Fruit fly (Drosophila melanogaster): ENCODE measurements around the gene Gyc88E.

The Gyc88E gene

DNA sequence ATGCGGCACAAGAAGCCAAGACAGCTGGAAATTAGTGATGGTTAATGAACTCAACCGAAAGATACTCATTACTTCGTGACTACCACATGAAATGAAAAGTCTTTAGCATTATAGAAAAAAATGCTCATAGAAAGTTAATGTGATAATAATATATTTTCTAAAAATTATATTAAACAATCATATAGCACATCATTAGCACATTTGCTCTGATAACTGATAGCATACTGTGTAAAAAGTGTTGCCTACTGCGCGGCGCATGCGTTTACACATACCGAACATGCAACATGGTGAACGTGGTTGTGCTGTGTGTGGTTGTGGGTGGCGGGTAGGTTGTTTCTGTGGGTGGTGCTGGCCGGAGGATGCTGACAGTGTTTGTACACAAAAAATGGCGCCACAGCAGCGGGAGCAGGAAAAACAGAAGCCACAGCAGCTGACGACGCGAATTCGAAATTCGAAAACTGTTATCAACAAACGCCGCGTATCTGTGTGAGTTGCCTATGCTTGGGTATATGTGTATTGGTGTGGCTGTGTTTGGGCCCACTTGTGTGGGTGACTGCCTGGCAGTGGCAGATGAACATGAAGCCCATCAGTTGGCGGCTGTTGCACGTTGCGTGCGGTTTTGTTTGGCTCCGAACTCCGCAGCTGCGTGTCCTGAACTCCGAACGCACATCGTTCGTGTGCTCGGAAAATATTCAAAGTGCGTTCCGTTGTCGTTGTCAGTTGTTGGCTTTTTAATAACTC lies at the start of gene Gyc88E:
TSS of gene Gyc88E (plus strand) at position 604 of the 741 bp plus-strand sequence.
- TF ChIP-seq CG4496 (GFP tag; IDR thresholded peaks at IDR 0.05) = peak; percentile 61; the same call in 1 of the 3 replicates
- TF ChIP-seq D1 (tag; optimal IDR thresholded peaks at IDR 0.05) = no peak
- TF ChIP-seq Ets98B (GFP tag; IDR thresholded peaks at IDR 0.05) = peak; percentile 32; the same call in 1 of the 2 replicates

DNA sequence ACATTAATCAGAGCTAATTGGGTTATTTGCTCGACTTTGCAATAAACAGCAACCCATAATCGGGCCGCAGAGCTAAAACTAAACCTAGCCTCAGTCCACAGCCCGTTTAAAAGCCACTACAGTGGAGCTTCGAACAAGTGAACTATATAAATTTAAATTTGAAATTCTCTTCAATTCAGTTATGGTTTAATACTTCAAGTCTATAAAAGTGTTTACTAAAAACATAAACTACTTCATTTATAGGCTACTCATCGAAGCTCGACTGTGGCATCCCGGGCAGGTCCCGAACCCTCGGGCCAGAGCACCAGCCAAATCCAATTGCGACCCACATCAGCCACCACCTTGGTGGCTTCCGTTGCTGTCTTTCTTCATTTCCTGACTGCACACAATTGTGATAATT lies 40.0 kb upstream of the Gyc88E start:
- TF ChIP-seq CG12605 (GFP tag; IDR thresholded peaks at IDR 0.05) (no peak), CG14655 (GFP tag; optimal IDR thresholded peaks at IDR 0.05) (peak; percentile 38), CG13204 (GFP tag; optimal IDR thresholded peaks at IDR 0.05) (no peak), CG8301 (tag; optimal IDR thresholded peaks at IDR 0.05) (peak; percentile 48), CG9948 (tag; optimal IDR thresholded peaks at IDR 0.05) (no peak), CG32121 (GFP tag; IDR thresholded peaks at IDR 0.05) (0 out of 2 replicates have a peak, but pooled peaks have one; percentile 27), Snoo (tag; optimal IDR thresholded peaks at IDR 0.05) (no peak), fd96Ca (GFP tag; IDR thresholded peaks at IDR 0.05) (0 out of 3 replicates have a peak, but pooled peaks have one; percentile 36), EcR (GFP tag; optimal IDR thresholded peaks at IDR 0.05) (no peak), CG4496 (GFP tag; IDR thresholded peaks at IDR 0.05) (peak; percentile 58; the same call in 2 of the 3 replicates), CG8159 (tag; optimal IDR thresholded peaks at IDR 0.05) (peak; percentile 27), CG15710 (tag; optimal IDR thresholded peaks at IDR 0.05) (peak; percentile 13), Ets98B (GFP tag; IDR thresholded peaks at IDR 0.05) (peak; percentile 56), Pif1A (GFP tag; optimal IDR thresholded peaks at IDR 0.05) (peak; percentile 17), D1 (tag; optimal IDR thresholded peaks at IDR 0.05) (no peak), Pif1B (GFP tag; optimal IDR thresholded peaks at IDR 0.05) (no peak), CG34367 (tag; optimal IDR thresholded peaks at IDR 0.05) (no peak), gl (tag; optimal IDR thresholded peaks at IDR 0.05) (no peak), CG10348 (GFP tag; IDR thresholded peaks at IDR 0.05) (no peak), CG17806 (tag; optimal IDR thresholded peaks at IDR 0.05) (no peak), rn (GFP tag; IDR thresholded peaks at IDR 0.05) (0 out of 2 replicates have a peak, but pooled peaks have one; percentile 16)

DNA sequence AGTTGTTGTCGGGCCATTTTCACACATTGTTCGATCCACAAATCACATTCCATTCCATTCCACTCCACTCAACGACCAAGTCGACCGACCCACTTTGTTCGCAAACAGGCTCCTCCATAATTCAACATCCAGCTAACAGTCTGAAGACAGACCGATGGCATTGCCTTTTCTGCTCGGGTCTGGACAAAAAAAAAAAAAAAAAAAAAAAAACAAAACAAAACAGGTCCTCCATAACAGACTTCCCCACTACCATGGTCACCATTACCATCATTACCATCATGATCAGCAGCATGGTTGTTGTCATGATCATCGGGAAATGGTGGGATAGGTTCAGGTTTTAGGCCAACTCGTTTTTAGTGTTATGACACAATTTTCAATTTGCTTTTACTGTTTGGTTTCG lies 37.9 kb upstream of the Gyc88E start:
- TF ChIP-seq CG34367 (tag; optimal IDR thresholded peaks at IDR 0.05) (peak; percentile 40), CG9948 (tag; optimal IDR thresholded peaks at IDR 0.05) (peak; percentile 20), EcR (GFP tag; optimal IDR thresholded peaks at IDR 0.05) (peak; percentile 75), fd96Ca (GFP tag; IDR thresholded peaks at IDR 0.05) (peak; percentile 59; the same call in 1 of the 3 replicates), CG4496 (GFP tag; IDR thresholded peaks at IDR 0.05) (peak; percentile 62; the same call in 2 of the 3 replicates), CG17806 (tag; optimal IDR thresholded peaks at IDR 0.05) (no peak), CG15710 (tag; optimal IDR thresholded peaks at IDR 0.05) (peak; percentile 30), Pif1B (GFP tag; optimal IDR thresholded peaks at IDR 0.05) (peak; percentile 76), rn (GFP tag; IDR thresholded peaks at IDR 0.05) (no peak), CG14655 (GFP tag; optimal IDR thresholded peaks at IDR 0.05) (no peak), CG13204 (GFP tag; optimal IDR thresholded peaks at IDR 0.05) (peak; percentile 31), CG8159 (tag; optimal IDR thresholded peaks at IDR 0.05) (peak; percentile 27), D1 (tag; optimal IDR thresholded peaks at IDR 0.05) (no peak), Ets98B (GFP tag; IDR thresholded peaks at IDR 0.05) (peak; percentile 22; the same call in 1 of the 2 replicates), CG32121 (GFP tag; IDR thresholded peaks at IDR 0.05) (0 out of 2 replicates have a peak, but pooled peaks have one; percentile 14), CG10348 (GFP tag; IDR thresholded peaks at IDR 0.05) (no peak), gl (tag; optimal IDR thresholded peaks at IDR 0.05) (no peak), CG8301 (tag; optimal IDR thresholded peaks at IDR 0.05) (no peak), Pif1A (GFP tag; optimal IDR thresholded peaks at IDR 0.05) (peak; percentile 69), Snoo (tag; optimal IDR thresholded peaks at IDR 0.05) (peak; percentile 37), CG12605 (GFP tag; IDR thresholded peaks at IDR 0.05) (peak; percentile 70; the same call in 1 of the 2 replicates)

DNA sequence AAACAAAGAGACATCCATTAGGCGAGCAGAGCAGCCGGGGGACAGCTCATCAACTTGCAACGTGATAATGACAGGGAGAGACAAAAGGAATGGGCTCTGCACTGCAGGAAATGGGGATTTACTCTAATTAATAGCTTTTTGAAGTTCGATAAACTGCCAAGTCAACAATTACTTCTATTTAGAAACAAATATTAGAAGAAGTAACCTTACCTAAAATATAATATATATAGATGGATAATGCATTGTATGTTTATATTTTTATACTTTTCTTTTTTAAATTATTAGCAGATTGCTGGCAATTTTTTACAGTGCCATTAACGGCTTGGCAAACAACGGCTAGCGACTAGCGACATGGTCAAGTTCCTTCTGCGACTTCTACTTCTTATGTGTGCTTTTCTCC lies 36.6 kb upstream of the Gyc88E start:
- TF ChIP-seq CG8159 (tag; optimal IDR thresholded peaks at IDR 0.05) = peak; percentile 42
- peak; percentile 28; the same call in 1 of the 2 replicates for TF ChIP-seq Ets98B (GFP tag; IDR thresholded peaks at IDR 0.05)
- TF ChIP-seq CG4496 (GFP tag; IDR thresholded peaks at IDR 0.05) = peak; percentile 41; the same call in 2 of the 3 replicates
- TF ChIP-seq CG34367 (tag; optimal IDR thresholded peaks at IDR 0.05) = no peak
- TF ChIP-seq Pif1B (GFP tag; optimal IDR thresholded peaks at IDR 0.05) = no peak
- no peak for TF ChIP-seq Snoo (tag; optimal IDR thresholded peaks at IDR 0.05)
- no peak for TF ChIP-seq gl (tag; optimal IDR thresholded peaks at IDR 0.05)
- peak; percentile 77 for TF ChIP-seq CG14655 (GFP tag; optimal IDR thresholded peaks at IDR 0.05)
- no peak for TF ChIP-seq EcR (GFP tag; optimal IDR thresholded peaks at IDR 0.05)
- peak; percentile 14 for TF ChIP-seq CG15710 (tag; optimal IDR thresholded peaks at IDR 0.05)
- peak; percentile 54 for TF ChIP-seq CG9948 (tag; optimal IDR thresholded peaks at IDR 0.05)
- no peak for TF ChIP-seq fd96Ca (GFP tag; IDR thresholded peaks at IDR 0.05)
- peak; percentile 73 for TF ChIP-seq CG8301 (tag; optimal IDR thresholded peaks at IDR 0.05)
- no peak for TF ChIP-seq CG13204 (GFP tag; optimal IDR thresholded peaks at IDR 0.05)
- peak; percentile 36 for TF ChIP-seq CG17806 (tag; optimal IDR thresholded peaks at IDR 0.05)

DNA sequence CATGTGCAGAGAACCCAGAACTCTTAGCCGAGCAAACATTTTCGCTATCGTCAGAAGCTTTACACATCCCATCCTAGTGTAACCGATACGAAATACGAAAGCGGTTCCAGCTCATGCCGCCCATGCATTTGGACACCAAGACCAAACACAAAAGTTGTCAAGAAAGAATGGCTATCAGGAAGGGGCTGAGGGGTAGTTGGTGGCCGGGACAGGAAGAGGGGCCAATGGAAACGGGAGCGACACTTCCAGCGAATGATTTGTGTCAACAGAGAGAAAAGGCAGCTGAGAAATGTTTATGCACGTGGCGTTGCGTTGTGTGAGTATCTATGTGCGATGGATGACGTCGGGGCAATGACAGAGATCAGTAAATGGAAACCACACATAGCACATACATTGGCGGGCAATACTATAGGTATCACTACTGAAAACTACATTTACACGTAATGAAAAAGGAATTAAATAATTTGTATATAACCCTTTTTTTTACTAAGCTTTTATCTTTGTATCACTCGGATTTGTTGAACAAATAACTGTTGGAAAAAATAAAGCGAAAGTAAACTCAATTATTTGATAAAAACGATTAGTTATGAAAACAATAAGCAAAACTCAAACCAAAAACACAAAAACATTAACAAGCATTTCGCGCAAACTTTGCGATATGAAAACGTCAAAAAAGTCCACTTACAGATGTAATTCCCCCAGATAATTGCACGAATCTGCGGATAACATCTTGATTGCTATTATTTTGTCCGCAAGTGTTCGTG lies 35.5 kb upstream of the Gyc88E start:
- no peak for TF ChIP-seq CG13204 (GFP tag; optimal IDR thresholded peaks at IDR 0.05)
- TF ChIP-seq CG10348 (GFP tag; IDR thresholded peaks at IDR 0.05) = no peak
- TF ChIP-seq EcR (GFP tag; optimal IDR thresholded peaks at IDR 0.05) = peak; percentile 53
- peak; percentile 50; the same call in 1 of the 2 replicates for TF ChIP-seq CG32121 (GFP tag; IDR thresholded peaks at IDR 0.05)
- peak; percentile 66; the same call in 2 of the 3 replicates for TF ChIP-seq fd96Ca (GFP tag; IDR thresholded peaks at IDR 0.05)
- TF ChIP-seq Pif1A (GFP tag; optimal IDR thresholded peaks at IDR 0.05) = peak; percentile 83
- peak; percentile 58 for TF ChIP-seq D1 (tag; optimal IDR thresholded peaks at IDR 0.05)
- TF ChIP-seq Ets98B (GFP tag; IDR thresholded peaks at IDR 0.05) = peak; percentile 40; the same call in 1 of the 2 replicates
- peak; percentile 39 for TF ChIP-seq gl (tag; optimal IDR thresholded peaks at IDR 0.05)
- peak; percentile 64 for TF ChIP-seq CG34367 (tag; optimal IDR thresholded peaks at IDR 0.05)
- peak; percentile 95 for TF ChIP-seq CG14655 (GFP tag; optimal IDR thresholded peaks at IDR 0.05)
- TF ChIP-seq rn (GFP tag; IDR thresholded peaks at IDR 0.05) = no peak
- peak; percentile 81 for TF ChIP-seq CG15710 (tag; optimal IDR thresholded peaks at IDR 0.05)
- TF ChIP-seq CG9948 (tag; optimal IDR thresholded peaks at IDR 0.05) = peak; percentile 84
- peak; percentile 20 for TF ChIP-seq Snoo (tag; optimal IDR thresholded peaks at IDR 0.05)
- TF ChIP-seq CG8159 (tag; optimal IDR thresholded peaks at IDR 0.05) = peak; percentile 87
- 0 out of 3 replicates have a peak, but pooled peaks have one; percentile 17 for TF ChIP-seq CG4496 (GFP tag; IDR thresholded peaks at IDR 0.05)
- peak; percentile 91 for TF ChIP-seq CG8301 (tag; optimal IDR thresholded peaks at IDR 0.05)
- peak; percentile 66 for TF ChIP-seq CG17806 (tag; optimal IDR thresholded peaks at IDR 0.05)
- TF ChIP-seq CG12605 (GFP tag; IDR thresholded peaks at IDR 0.05) = no peak
- peak; percentile 67 for TF ChIP-seq Pif1B (GFP tag; optimal IDR thresholded peaks at IDR 0.05)
